Worm (Caenorhabditis elegans): ENCODE data around the gene cnd-1.

Gene cnd-1

DNA sequence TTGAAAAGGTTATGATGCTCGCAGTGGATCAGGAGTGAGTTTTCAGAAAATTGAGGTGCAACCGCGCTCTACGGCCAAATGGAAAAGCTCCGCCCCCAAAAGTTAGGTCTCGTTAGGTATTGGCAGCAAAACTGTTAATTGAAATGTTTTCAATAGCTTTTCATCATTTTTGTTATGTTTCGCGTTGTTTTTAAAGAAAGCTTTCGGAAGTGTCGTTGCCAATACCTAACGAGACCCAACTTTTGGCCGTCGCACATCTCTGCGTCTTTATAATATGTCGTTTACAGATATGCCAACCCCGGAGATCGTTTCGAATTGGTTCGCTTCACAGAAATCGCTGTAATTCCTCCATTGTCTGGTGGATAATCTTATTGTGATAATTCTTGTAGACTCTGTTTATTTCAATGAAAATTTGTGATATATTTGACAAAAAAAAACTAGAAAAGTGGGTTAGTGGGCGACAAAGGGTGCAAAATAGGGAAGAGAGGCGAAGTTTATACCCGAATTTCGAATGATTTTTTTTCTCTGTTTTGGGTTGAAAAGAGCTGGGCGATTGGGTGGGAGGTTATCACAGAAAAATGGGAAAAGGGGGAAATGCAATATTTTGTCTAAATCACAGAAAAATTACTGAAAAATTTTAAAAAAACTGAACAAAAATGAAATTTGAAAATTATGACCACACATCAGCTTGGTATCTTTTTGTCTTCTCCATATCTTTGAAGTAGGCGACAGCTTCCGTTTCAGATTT lies 48.0 kb downstream of the cnd-1 start (continued):
- TF ChIP-seq Y79H2A.3 (GFP tag; conservative IDR thresholded peaks at IDR 0.05) (no peak; the same call in 1 of the 2 replicates), B0336.3 (GFP tag; IDR thresholded peaks at IDR 0.05) (peak; percentile 68), nhr-90 (tag; optimal IDR thresholded peaks at IDR 0.05) (peak; percentile 87), madf-8 (GFP tag; conservative IDR thresholded peaks at IDR 0.05) (no peak; the same call in 1 of the 2 replicates), lin-54 (GFP tag; optimal IDR thresholded peaks at IDR 0.05) (peak; percentile 28), ets-4 (GFP tag; optimal IDR thresholded peaks at IDR 0.05) (no peak), ceh-91 (GFP tag; IDR thresholded peaks at IDR 0.05) (no peak), ceh-27 (GFP tag; optimal IDR thresholded peaks at IDR 0.05) (peak; percentile 25), pha-4 (tag; optimal IDR thresholded peaks at IDR 0.05) (no peak), zim-3 (tag; optimal IDR thresholded peaks at IDR 0.05) (peak; percentile 11), hrde-1 (tag; optimal IDR thresholded peaks at IDR 0.05; ENCODE audit: borderline replicate concordance) (no peak), die-1 (tag; optimal IDR thresholded peaks at IDR 0.05) (no peak), aptf-3 (GFP tag; IDR thresholded peaks at IDR 0.05) (peak; percentile 7; the same call in 1 of the 2 replicates), nhr-120 (GFP tag; IDR thresholded peaks at IDR 0.05) (no peak), F39B2.1 (GFP tag; IDR thresholded peaks at IDR 0.05) (no peak), unc-130 (GFP tag; optimal IDR thresholded peaks at IDR 0.05) (no peak), ZK185.1 (tag; optimal IDR thresholded peaks at IDR 0.05; ENCODE audit: poor library complexity, severe bottlenecking) (peak; percentile 45), hmg-1.2 (GFP tag; IDR thresholded peaks at IDR 0.05) (peak; percentile 26; the same call in 1 of the 2 replicates), madf-10 (tag; optimal IDR thresholded peaks at IDR 0.05) (peak; percentile 63), cebp-2 (GFP tag; IDR thresholded peaks at IDR 0.05) (no peak), ceh-58 (GFP tag; IDR thresholded peaks at IDR 0.05) (no peak), F33H1.4 (GFP tag; IDR thresholded peaks at IDR 0.05) (no peak), nhr-80 (tag; optimal IDR thresholded peaks at IDR 0.05) (peak; percentile 42), F37B4.10 (GFP tag; IDR thresholded peaks at IDR 0.05) (no peak), cebp-1 (GFP tag; IDR thresholded peaks at IDR 0.05) (0 out of 2 replicates have a peak, but pooled peaks have one; percentile 12), cebp-1 (tag; optimal IDR thresholded peaks at IDR 0.05) (peak; percentile 68), efl-1 (GFP tag; optimal IDR thresholded peaks at IDR 0.05) (no peak), tlf-1 (GFP tag; optimal IDR thresholded peaks at IDR 0.05) (peak; percentile 69), fkh-3 (tag; optimal IDR thresholded peaks at IDR 0.05) (no peak), dpl-1 (GFP tag; optimal IDR thresholded peaks at IDR 0.05) (no peak), ccch-3 (GFP tag; optimal IDR thresholded peaks at IDR 0.05) (no peak), hlh-26 (GFP tag; conservative IDR thresholded peaks at IDR 0.05) (no peak), nhr-27 (tag; optimal IDR thresholded peaks at IDR 0.05) (no peak), gei-17 (GFP tag; optimal IDR thresholded peaks at IDR 0.05) (peak; percentile 11), mes-4 (tag; optimal IDR thresholded peaks at IDR 0.05) (no peak), sptf-2 (GFP tag; optimal IDR thresholded peaks at IDR 0.05) (no peak), mcd-1 (GFP tag; IDR thresholded peaks at IDR 0.05) (peak; percentile 75), hmg-20 (GFP tag; IDR thresholded peaks at IDR 0.05) (no peak), somi-1 (GFP tag; optimal IDR thresholded peaks at IDR 0.05) (no peak), atf-7 (tag; optimal IDR thresholded peaks at IDR 0.05) (peak; percentile 73), pbrm-1 (GFP tag; IDR thresholded peaks at IDR 0.05) (no peak; the same call in 1 of the 2 replicates), D2030.7 (GFP tag; IDR thresholded peaks at IDR 0.05) (no peak), T26A5.8 (tag; optimal IDR thresholded peaks at IDR 0.05) (no peak), xnd-1 (tag; optimal IDR thresholded peaks at IDR 0.05) (no peak), nhr-179 (tag; optimal IDR thresholded peaks at IDR 0.05) (no peak), K11D2.4 (GFP tag; IDR thresholded peaks at IDR 0.05) (no peak), lir-1 (GFP tag; conservative IDR thresholded peaks at IDR 0.05) (no peak), ztf-22 (GFP tag; optimal IDR thresholded peaks at IDR 0.05) (no peak), nfyb-1 (GFP tag; IDR thresholded peaks at IDR 0.05) (peak; percentile 83)
